Worm (Caenorhabditis elegans) whole organism, L4 larva: Measurements from ENCODE around the gene R08D7.7.

Experiments
- F10B5.3 ChIP-seq: sonication (generic microtip); optimal IDR thresholded peaks from 2 replicates; lab custom pipeline; 2016; ENCODE audit warnings: mild to moderate bottlenecking, missing genetic modification characterization, missing compliant biosample characterization
- F26F4.8 ChIP-seq: fragments of 200-800 bp; sonication (Bioruptor generic); conservative IDR thresholded peaks from 2 replicates; pipeline ENCODE4 v1.3.6; 2022; ENCODE audit warnings: missing genetic modification characterization, missing compliant biosample characterization
- T20F7.1 ChIP-seq: fragments of 200-800 bp; sonication (Bioruptor generic); optimal IDR thresholded peaks from 2 replicates; lab custom pipeline; 2018; ENCODE audit warnings: mild to moderate bottlenecking, missing genetic modification characterization, missing compliant biosample characterization
- ZK337.2 ChIP-seq: fragments of 200-800 bp; sonication (Bioruptor generic); IDR thresholded peaks from 2 replicates; pipeline ENCODE4 v1.3.6; 2022; ENCODE audit warnings: missing genetic modification reagents, missing genetic modification characterization, missing compliant biosample characterization
- ZK546.5 ChIP-seq, 2 experiments: sonication (generic microtip); optimal IDR thresholded peaks; 2 replicates each; lab custom pipeline; 2017; ENCODE audit warnings: missing biosample characterization in 2 of 2, missing genetic modification characterization in 2 of 2
- aha-1 ChIP-seq: fragments of 150-350 bp; peaks from one replicate; lab custom pipeline; 2014; ENCODE audit warnings: missing biosample characterization, missing genetic modification characterization
- aly-2 ChIP-seq: sonication (generic microtip); optimal IDR thresholded peaks from 2 replicates; lab custom pipeline; 2018; ENCODE audit warnings: missing biosample characterization, missing genetic modification characterization
- arid-1 ChIP-seq: fragments of 200-800 bp; sonication (Bioruptor generic); conservative IDR thresholded peaks from 2 replicates; pipeline ENCODE4 v1.3.6; 2022; ENCODE audit warnings: missing genetic modification reagents, missing genetic modification characterization, missing compliant biosample characterization
- ceh-20 ChIP-seq: fragments of 200-800 bp; sonication (Bioruptor generic); IDR thresholded peaks from 2 replicates; pipeline ENCODE4 v1.3.6; 2022; ENCODE audit warnings: missing genetic modification reagents, missing genetic modification characterization, missing compliant biosample characterization
- ceh-28 ChIP-seq: fragments of 150-350 bp; optimal IDR thresholded peaks from 2 replicates; lab custom pipeline; 2014; ENCODE audit warnings: missing biosample characterization, missing genetic modification reagents, missing genetic modification characterization
- ceh-62 ChIP-seq: sonication (generic microtip); optimal IDR thresholded peaks from 2 replicates; lab custom pipeline; 2017; ENCODE audit warnings: missing biosample characterization, missing genetic modification characterization
- ceh-82 ChIP-seq: sonication (generic microtip); optimal IDR thresholded peaks from 2 replicates; lab custom pipeline; 2017; ENCODE audit warnings: missing biosample characterization, missing genetic modification characterization
- ces-1 ChIP-seq: fragments of 150-350 bp; sonication (generic microtip); optimal IDR thresholded peaks from 4 replicates; lab custom pipeline; 2014; ENCODE audit warnings: missing biosample characterization, missing genetic modification reagents, missing genetic modification characterization
- daf-12 ChIP-seq: fragments of 150-350 bp; optimal IDR thresholded peaks from 2 replicates; lab custom pipeline; 2014; ENCODE audit warnings: missing biosample characterization, missing genetic modification reagents, missing genetic modification characterization
- daf-19 ChIP-seq: fragments of 200-800 bp; sonication (Bioruptor generic); conservative IDR thresholded peaks from 2 replicates; pipeline ENCODE4 v1.3.6; 2022; ENCODE audit warnings: missing genetic modification characterization, missing compliant biosample characterization
- dmd-6 ChIP-seq: fragments of 200-800 bp; sonication (Bioruptor generic); IDR thresholded peaks from 2 replicates; pipeline ENCODE4 v1.3.6; 2022; ENCODE audit warnings: missing genetic modification reagents, missing genetic modification characterization, missing compliant biosample characterization
- dmd-9 ChIP-seq: fragments of 200-800 bp; sonication (Bioruptor generic); IDR thresholded peaks from 2 replicates; pipeline ENCODE4 v1.3.6; 2022; ENCODE audit warnings: missing genetic modification reagents, missing genetic modification characterization, missing compliant biosample characterization
- dpl-1 ChIP-seq: fragments of 150-350 bp; optimal IDR thresholded peaks from 2 replicates; lab custom pipeline; 2014; ENCODE audit warnings: missing biosample characterization, missing genetic modification reagents, missing genetic modification characterization
- duxl-1 ChIP-seq: sonication (generic microtip); optimal IDR thresholded peaks from 2 replicates; lab custom pipeline; 2016; ENCODE audit warnings: mild to moderate bottlenecking, missing genetic modification characterization, moderate library complexity, missing compliant biosample characterization; ENCODE audit not compliant: poor library complexity
- dve-1 ChIP-seq: sonication (generic microtip); optimal IDR thresholded peaks from 2 replicates; lab custom pipeline; 2017; ENCODE audit warnings: antibody characterized with exemption, mild to moderate bottlenecking, missing genetic modification characterization, missing compliant biosample characterization; ENCODE audit not compliant: insufficient read depth
- egl-27 ChIP-seq: sonication (generic microtip); optimal IDR thresholded peaks from 3 replicates; lab custom pipeline; 2017; ENCODE audit warnings: missing biosample characterization, missing genetic modification reagents, missing genetic modification characterization
- egl-43 ChIP-seq: fragments of 200-800 bp; sonication (Bioruptor generic); IDR thresholded peaks from 2 replicates; pipeline ENCODE4 v1.3.6; 2022; ENCODE audit warnings: missing genetic modification reagents, missing genetic modification characterization, missing compliant biosample characterization
- fkh-10 ChIP-seq: fragments of 150-350 bp; optimal IDR thresholded peaks from 2 replicates; lab custom pipeline; 2014; ENCODE audit warnings: missing biosample characterization, missing genetic modification reagents, missing genetic modification characterization
- fos-1 ChIP-seq: fragments of 150-350 bp; optimal IDR thresholded peaks from 2 replicates; lab custom pipeline; 2014; ENCODE audit warnings: missing biosample characterization, missing genetic modification characterization
- jun-1 ChIP-seq: fragments of 150-350 bp; optimal IDR thresholded peaks from 2 replicates; lab custom pipeline; 2014; ENCODE audit warnings: missing biosample characterization, missing genetic modification reagents, missing genetic modification characterization
- lim-7 ChIP-seq: fragments of 200-800 bp; sonication (Bioruptor generic); IDR thresholded peaks from 2 replicates; pipeline ENCODE4 v1.3.6; 2022; ENCODE audit warnings: missing genetic modification characterization, missing compliant biosample characterization
- lin-1 ChIP-seq: fragments of 200-800 bp; sonication (Bioruptor generic); IDR thresholded peaks from 2 replicates; pipeline ENCODE4 v1.3.6; 2022; ENCODE audit warnings: missing genetic modification reagents, missing genetic modification characterization, missing compliant biosample characterization
- lin-39 ChIP-seq: fragments of 150-350 bp; optimal IDR thresholded peaks from 2 replicates; lab custom pipeline; 2014; ENCODE audit warnings: missing biosample characterization, missing genetic modification reagents, missing genetic modification characterization
- madf-9 ChIP-seq: fragments of 200-800 bp; sonication (Bioruptor generic); conservative IDR thresholded peaks from 2 replicates; pipeline ENCODE4 v1.3.6; 2022; ENCODE audit warnings: missing genetic modification reagents, missing genetic modification characterization, missing compliant biosample characterization
- mdl-1 ChIP-seq, 2 experiments: fragments of 150-350 bp in 1 of 2; sonication (generic microtip) in 1 of 2; optimal IDR thresholded peaks; 2 replicates each; lab custom pipeline; 2014 to 2017; ENCODE audit warnings: missing biosample characterization in 2 of 2, missing genetic modification characterization in 2 of 2
- mdt-29 ChIP-seq: fragments of 200-800 bp; sonication (Bioruptor generic); IDR thresholded peaks from 2 replicates; pipeline ENCODE4 v1.3.6; 2022; ENCODE audit warnings: missing genetic modification reagents, missing genetic modification characterization, missing compliant biosample characterization
- mxl-2 ChIP-seq: fragments of 200-800 bp; sonication (Bioruptor generic); conservative IDR thresholded peaks from 2 replicates; pipeline ENCODE4 v1.3.6; 2022; ENCODE audit warnings: missing genetic modification reagents, missing genetic modification characterization, missing compliant biosample characterization
- nhr-10 ChIP-seq: fragments of 150-350 bp; optimal IDR thresholded peaks from 2 replicates; lab custom pipeline; 2014; ENCODE audit warnings: missing biosample characterization, missing genetic modification characterization
- nhr-11 ChIP-seq: fragments of 150-350 bp; optimal IDR thresholded peaks from 2 replicates; lab custom pipeline; 2014; ENCODE audit warnings: missing biosample characterization, missing genetic modification characterization
- nhr-237 ChIP-seq: sonication (generic microtip); optimal IDR thresholded peaks from 2 replicates; lab custom pipeline; 2017; ENCODE audit warnings: missing biosample characterization, missing genetic modification characterization
- nhr-25 ChIP-seq: sonication (generic microtip); optimal IDR thresholded peaks from 2 replicates; lab custom pipeline; 2017; ENCODE audit warnings: missing genetic modification characterization, mild to moderate bottlenecking, missing compliant biosample characterization, antibody characterized with exemption, moderate library complexity, borderline replicate concordance; ENCODE audit not compliant: insufficient read depth
- nhr-42 ChIP-seq: fragments of 200-800 bp; sonication (Bioruptor generic); IDR thresholded peaks from 2 replicates; pipeline ENCODE4 v1.3.6; 2022; ENCODE audit warnings: missing genetic modification characterization, missing compliant biosample characterization
- nhr-48 ChIP-seq: sonication (generic microtip); optimal IDR thresholded peaks from 2 replicates; lab custom pipeline; 2016; ENCODE audit warnings: mild to moderate bottlenecking, missing genetic modification characterization, missing compliant biosample characterization
- nhr-76 ChIP-seq: fragments of 150-350 bp; optimal IDR thresholded peaks from 2 replicates; lab custom pipeline; 2014; ENCODE audit warnings: missing biosample characterization, missing genetic modification characterization
- php-3 ChIP-seq: fragments of 200-800 bp; sonication (Bioruptor generic); IDR thresholded peaks from 2 replicates; pipeline ENCODE4 v1.3.6; 2022; ENCODE audit warnings: missing genetic modification reagents, missing genetic modification characterization, missing compliant biosample characterization
- saeg-2 ChIP-seq: fragments of 200-800 bp; sonication (Bioruptor generic); IDR thresholded peaks from 2 replicates; pipeline ENCODE4 v1.3.6; 2022; ENCODE audit warnings: missing genetic modification reagents, missing genetic modification characterization, missing compliant biosample characterization
- set-16 ChIP-seq: fragments of 200-800 bp; sonication (Bioruptor generic); IDR thresholded peaks from 2 replicates; pipeline ENCODE4 v1.3.6; 2022; ENCODE audit warnings: missing genetic modification reagents, missing genetic modification characterization, missing compliant biosample characterization
- snpc-4 ChIP-seq: fragments of 150-350 bp; optimal IDR thresholded peaks from 2 replicates; lab custom pipeline; 2014; ENCODE audit warnings: missing biosample characterization, missing genetic modification characterization
- spr-3 ChIP-seq: fragments of 200-800 bp; sonication (Bioruptor generic); optimal IDR thresholded peaks from 2 replicates; lab custom pipeline; 2018; ENCODE audit warnings: mild to moderate bottlenecking, missing genetic modification characterization, missing compliant biosample characterization
- tag-97 ChIP-seq: fragments of 200-800 bp; sonication (Bioruptor generic); IDR thresholded peaks from 2 replicates; pipeline ENCODE4 v1.3.6; 2022; ENCODE audit warnings: missing genetic modification characterization, missing compliant biosample characterization
- unc-130 ChIP-seq: sonication (generic microtip); optimal IDR thresholded peaks from 2 replicates; lab custom pipeline; 2016; ENCODE audit warnings: missing genetic modification reagents, missing genetic modification characterization, missing compliant biosample characterization
- vab-7 ChIP-seq: fragments of 200-800 bp; sonication (Bioruptor generic); IDR thresholded peaks from 2 replicates; pipeline ENCODE4 v1.3.6; 2022; ENCODE audit warnings: missing genetic modification reagents, missing genetic modification characterization, missing compliant biosample characterization
- zag-1 ChIP-seq: fragments of 150-350 bp; optimal IDR thresholded peaks from 2 replicates; lab custom pipeline; 2014; ENCODE audit warnings: missing biosample characterization, missing genetic modification characterization
- zfp-2 ChIP-seq: sonication (generic microtip); optimal IDR thresholded peaks from 2 replicates; lab custom pipeline; 2016; ENCODE audit warnings: mild to moderate bottlenecking, missing genetic modification characterization, missing compliant biosample characterization
- zfp-3 ChIP-seq: fragments of 200-800 bp; sonication (Bioruptor generic); conservative IDR thresholded peaks from 2 replicates; pipeline ENCODE4 v1.3.6; 2022; ENCODE audit warnings: missing genetic modification reagents, missing genetic modification characterization, missing compliant biosample characterization
- zip-2 ChIP-seq: fragments of 150-350 bp; optimal IDR thresholded peaks from 2 replicates; lab custom pipeline; 2014; ENCODE audit warnings: missing biosample characterization, missing genetic modification characterization
- ztf-7 ChIP-seq: fragments of 150-350 bp; optimal IDR thresholded peaks from 2 replicates; lab custom pipeline; 2014; ENCODE audit warnings: missing biosample characterization, missing genetic modification characterization

R08D7.7 gene

DNA sequence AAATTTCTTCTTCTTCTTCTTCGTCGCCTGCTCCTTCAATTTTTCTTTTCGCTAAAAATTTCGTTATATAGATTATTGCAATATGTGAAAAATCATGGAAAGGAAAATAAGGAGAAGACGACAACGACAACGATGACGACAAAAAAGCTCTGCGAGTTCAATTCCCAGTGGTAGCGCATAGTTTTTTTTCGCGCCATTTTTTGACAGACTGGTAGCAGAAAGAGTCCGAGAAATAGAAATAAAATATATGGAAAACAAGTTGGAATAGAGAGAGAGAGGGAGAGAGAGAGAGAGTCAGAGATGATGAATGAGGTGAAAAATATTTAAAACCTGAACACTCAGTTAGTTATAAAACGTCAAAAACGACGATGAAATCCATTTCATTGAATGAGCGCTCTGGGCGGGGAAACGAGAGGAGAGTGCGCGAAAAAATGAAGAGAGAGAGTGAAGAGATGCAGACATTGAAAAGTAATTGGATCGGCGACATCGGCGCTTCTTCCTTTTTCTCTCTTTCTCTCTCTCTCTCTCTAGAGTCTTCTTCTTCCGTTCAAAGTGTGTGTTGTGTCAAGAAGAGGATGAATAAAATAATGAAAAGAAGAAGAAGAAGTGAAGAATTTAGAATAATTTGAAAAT, 7.9 kb upstream of the R08D7.7 start, which contains the start of gene pde-2 (continued):
- TF ChIP-seq lin-39 (no peak), tag-97 (GFP tag; lab: Robert Waterston, UW) (no peak), jun-1 (tag; lab: Kevin White, UChicago) (no peak), vab-7 (GFP tag; lab: Robert Waterston, UW) (no peak), php-3 (no peak), lim-7 (GFP tag; lab: Robert Waterston, UW) (no peak), ces-1 (peak; percentile 51), nhr-42 (GFP tag; lab: Robert Waterston, UW) (no peak), nhr-237 (tag; lab: Kevin White, UChicago) (no peak), unc-130 (GFP tag; lab: Kevin White, UChicago) (no peak), zfp-3 (GFP tag; lab: Robert Waterston, UW) (no peak; the same call in 1 of the 2 replicates), arid-1 (GFP tag; lab: Robert Waterston, UW) (no peak), mdt-29 (GFP tag; lab: Robert Waterston, UW) (no peak), daf-19 (GFP tag; lab: Robert Waterston, UW) (no peak), daf-12 (tag; lab: Kevin White, UChicago) (no peak), ceh-62 (tag; lab: Kevin White, UChicago) (no peak), mdl-1 (tag; optimal IDR thresholded peaks at IDR 0.05; lab: Kevin White, UChicago) (peak in 1 of 2 experiments; percentile 20), nhr-25 (tag; lab: Kevin White, UChicago) (peak; percentile 30), F26F4.8 (no peak), aly-2 (tag; lab: Kevin White, UChicago) (no peak), nhr-10 (no peak), dmd-6 (GFP tag; lab: Robert Waterston, UW) (no peak), saeg-2 (GFP tag; lab: Robert Waterston, UW) (no peak), nhr-11 (tag; lab: Kevin White, UChicago) (peak; percentile 41), dve-1 (tag; lab: Kevin White, UChicago) (no peak), snpc-4 (no peak), ceh-82 (tag; lab: Kevin White, UChicago) (no peak), nhr-76 (tag; lab: Kevin White, UChicago) (no peak), set-16 (GFP tag; lab: Robert Waterston, UW) (peak; percentile 39), nhr-48 (tag; lab: Kevin White, UChicago) (no peak), ztf-7 (tag; lab: Kevin White, UChicago) (no peak), zfp-2 (no peak), fkh-10 (GFP tag; lab: Kevin White, UChicago) (peak; percentile 70), lin-1 (GFP tag; lab: Robert Waterston, UW) (no peak), zag-1 (tag; lab: Kevin White, UChicago) (no peak), spr-3 (GFP tag; lab: Kevin White, UChicago) (no peak), egl-27 (tag; lab: Kevin White, UChicago) (no peak), duxl-1 (tag; lab: Kevin White, UChicago) (no peak), ceh-28 (tag; lab: Kevin White, UChicago) (no peak), ZK337.2 (GFP tag; lab: Robert Waterston, UW) (no peak), F10B5.3 (tag; lab: Kevin White, UChicago) (no peak), aha-1 (tag; lab: Kevin White, UChicago) (peak; percentile 78), T20F7.1 (GFP tag; lab: Kevin White, UChicago) (no peak), mxl-2 (GFP tag; lab: Robert Waterston, UW) (no peak), fos-1 (tag; lab: Kevin White, UChicago) (no peak), dmd-9 (GFP tag; lab: Robert Waterston, UW) (no peak), ceh-20 (GFP tag; lab: Robert Waterston, UW) (no peak), ZK546.5 (tag; optimal IDR thresholded peaks at IDR 0.05; lab: Kevin White, UChicago) (no peak), zip-2 (tag; lab: Kevin White, UChicago) (no peak), madf-9 (GFP tag; lab: Robert Waterston, UW) (no peak), dpl-1 (GFP tag; lab: Kevin White, UChicago) (no peak), egl-43 (no peak)
